Worm (Caenorhabditis elegans): ENCODE data around the gene C06H5.8.

The C06H5.8 gene

ce11 chrV:17952280-17952679 lies 33.5 kb downstream of the C06H5.8 start:
- no peak for TF ChIP-seq him-1 (tag; optimal IDR thresholded peaks at IDR 0.05)
- no peak for TF ChIP-seq dao-5 (tag; optimal IDR thresholded peaks at IDR 0.05)
- TF ChIP-seq W03F9.2 (tag; optimal IDR thresholded peaks at IDR 0.05), result no peak

- TF ChIP-seq him-1 (tag; optimal IDR thresholded peaks at IDR 0.05), result no peak
- no peak for TF ChIP-seq dao-5 (tag; optimal IDR thresholded peaks at IDR 0.05)
- TF ChIP-seq W03F9.2 (tag; optimal IDR thresholded peaks at IDR 0.05), result no peak
These were observed 37.3 kb downstream of the C06H5.8 start for ce11 chrV:17956109-17956508.

- TF ChIP-seq him-1 (tag; optimal IDR thresholded peaks at IDR 0.05) (no peak), W03F9.2 (tag; optimal IDR thresholded peaks at IDR 0.05) (no peak)
These were observed 43.7 kb downstream of the C06H5.8 start for ce11 chrV:17962500-17962899.

ce11 chrV:17966747-17967146 lies 47.9 kb downstream of the C06H5.8 start, which contains the start of gene gck-3:
TSS of gene gck-3 (minus strand) at chrV:17966847.
- TF ChIP-seq W03F9.2 (tag; optimal IDR thresholded peaks at IDR 0.05) (no peak), him-1 (tag; optimal IDR thresholded peaks at IDR 0.05) (no peak), dao-5 (tag; optimal IDR thresholded peaks at IDR 0.05) (no peak)
